Fruit fly (Drosophila melanogaster) whole organism, embryonic: ENCODE data around the gene CG34276.

ENCODE experiments used
- CG11560 ChIP-seq: fragments of 200-800 bp; sonication (Bioruptor generic); IDR thresholded peaks from 3 replicates; pipeline ENCODE4 v1.3.6; 2022; ENCODE audit warnings: missing biosample characterization, missing genetic modification characterization
- CG11695 ChIP-seq: fragments of 200-800 bp; sonication (Bioruptor generic); IDR thresholded peaks from 3 replicates; pipeline ENCODE4 v1.3.6; 2022; ENCODE audit warnings: missing biosample characterization, missing genetic modification characterization
- CG11723 ChIP-seq: fragments of 200-800 bp; sonication (Bioruptor generic); optimal IDR thresholded peaks from 2 replicates; lab custom pipeline; 2017; ENCODE audit warnings: missing biosample characterization, mild to moderate bottlenecking, missing genetic modification characterization
- CG12104 ChIP-seq: fragments of 200-800 bp; sonication (Bioruptor generic); optimal IDR thresholded peaks from 3 replicates; lab custom pipeline; 2016; ENCODE audit warnings: missing biosample characterization, missing genetic modification characterization
- CG12219 ChIP-seq: fragments of 200-800 bp; sonication (Bioruptor generic); optimal IDR thresholded peaks from 3 replicates; lab custom pipeline; 2018; ENCODE audit warnings: missing biosample characterization, mild to moderate bottlenecking, missing genetic modification characterization
- CG14710 ChIP-seq: fragments of 200-800 bp; sonication (Bioruptor generic); optimal IDR thresholded peaks from 3 replicates; lab custom pipeline; 2019; ENCODE audit warnings: missing biosample characterization, mild to moderate bottlenecking, missing genetic modification characterization, moderate library complexity
- CG16815 ChIP-seq: fragments of 200-800 bp; sonication (Bioruptor generic); optimal IDR thresholded peaks from 3 replicates; lab custom pipeline; 2017; ENCODE audit warnings: missing biosample characterization, mild to moderate bottlenecking, missing genetic modification characterization
- CG17328 ChIP-seq: fragments of 200-800 bp; sonication (Bioruptor generic); IDR thresholded peaks from 2 replicates; pipeline ENCODE4 v1.3.6; 2022; ENCODE audit warnings: missing biosample characterization, missing genetic modification characterization
- CG18262 ChIP-seq: fragments of 200-800 bp; optimal IDR thresholded peaks from 3 replicates; lab custom pipeline; 2019; ENCODE audit warnings: missing biosample characterization, mild to moderate bottlenecking, missing genetic modification characterization, moderate library complexity
- CG18619 ChIP-seq: fragments of 200-800 bp; sonication (Bioruptor generic); optimal IDR thresholded peaks from 3 replicates; lab custom pipeline; 2017; ENCODE audit warnings: missing biosample characterization, mild to moderate bottlenecking, missing genetic modification characterization
- CG3065 ChIP-seq: fragments of 200-800 bp; sonication (Bioruptor generic); optimal IDR thresholded peaks from 2 replicates; lab custom pipeline; 2016; ENCODE audit warnings: missing biosample characterization, missing genetic modification characterization
- CG3163 ChIP-seq: fragments of 200-800 bp; sonication (Bioruptor generic); optimal IDR thresholded peaks from 3 replicates; lab custom pipeline; 2016; ENCODE audit warnings: missing biosample characterization, missing genetic modification characterization
- CG3281 ChIP-seq: fragments of 200-800 bp; sonication (Bioruptor generic); optimal IDR thresholded peaks from 3 replicates; lab custom pipeline; 2017; ENCODE audit warnings: missing biosample characterization, mild to moderate bottlenecking, missing genetic modification characterization
- CG33557 ChIP-seq: fragments of 200-800 bp; sonication (Bioruptor generic); optimal IDR thresholded peaks from 2 replicates; lab custom pipeline; 2019; ENCODE audit warnings: missing biosample characterization, mild to moderate bottlenecking, missing genetic modification characterization, moderate library complexity
- CG4328 ChIP-seq: fragments of 200-800 bp; sonication (Bioruptor generic); optimal IDR thresholded peaks from 3 replicates; lab custom pipeline; 2017; ENCODE audit warnings: missing biosample characterization, missing genetic modification reagents, missing genetic modification characterization
- CG4617 ChIP-seq: fragments of 200-800 bp; sonication (Bioruptor generic); optimal IDR thresholded peaks from 3 replicates; lab custom pipeline; 2016; ENCODE audit warnings: missing biosample characterization, missing genetic modification characterization, borderline replicate concordance
- CG6175 ChIP-seq: fragments of 200-800 bp; sonication (Bioruptor generic); IDR thresholded peaks from 3 replicates; pipeline ENCODE4 v1.3.6; 2022; ENCODE audit warnings: missing biosample characterization, missing genetic modification characterization
- CG6791 ChIP-seq: fragments of 200-800 bp; sonication (Bioruptor generic); IDR thresholded peaks from 3 replicates; pipeline ENCODE4 v1.3.6; 2022; ENCODE audit warnings: missing biosample characterization, missing genetic modification characterization; ENCODE audit not compliant: partially characterized antibody
- CG7839 ChIP-seq: fragments of 200-800 bp; sonication (Bioruptor generic); optimal IDR thresholded peaks from 3 replicates; lab custom pipeline; 2018; ENCODE audit warnings: missing biosample characterization, mild to moderate bottlenecking, missing genetic modification characterization, moderate library complexity
- CG8359 ChIP-seq: fragments of 200-800 bp; sonication (Bioruptor generic); optimal IDR thresholded peaks from 2 replicates; lab custom pipeline; 2017; ENCODE audit warnings: missing biosample characterization, mild to moderate bottlenecking, missing genetic modification characterization, borderline replicate concordance
- CG8478 ChIP-seq: fragments of >200 bp; optimal IDR thresholded peaks from 2 replicates; lab custom pipeline; 2018
- CG8924 ChIP-seq: fragments of 200-800 bp; optimal IDR thresholded peaks from 3 replicates; lab custom pipeline; 2019; ENCODE audit warnings: missing biosample characterization, mild to moderate bottlenecking, missing genetic modification characterization, moderate library complexity
- CG9215 ChIP-seq: fragments of 200-800 bp; sonication (Bioruptor generic); IDR thresholded peaks from 2 replicates; pipeline ENCODE4 v1.3.6; 2022; ENCODE audit warnings: missing biosample characterization, missing genetic modification characterization
- CG9609 ChIP-seq: fragments of 200-800 bp; sonication (Bioruptor generic); optimal IDR thresholded peaks from 3 replicates; lab custom pipeline; 2016; ENCODE audit warnings: missing biosample characterization, missing genetic modification characterization
- Camta ChIP-seq: fragments of 200-800 bp; sonication (Bioruptor generic); optimal IDR thresholded peaks from 2 replicates; lab custom pipeline; 2016; ENCODE audit warnings: missing biosample characterization, missing genetic modification characterization
- Chrac-16 ChIP-seq: fragments of 200-800 bp; sonication (Bioruptor generic); optimal IDR thresholded peaks from 3 replicates; lab custom pipeline; 2016; ENCODE audit warnings: missing biosample characterization, missing genetic modification characterization
- E2f1 ChIP-seq: fragments of 200-800 bp; sonication (Bioruptor generic); IDR thresholded peaks from 2 replicates; pipeline ENCODE4 v1.3.6; 2022; ENCODE audit warnings: missing biosample characterization, missing genetic modification characterization
- HLH54F ChIP-seq: fragments of 200-800 bp; sonication (Bioruptor generic); optimal IDR thresholded peaks from 3 replicates; lab custom pipeline; 2016; ENCODE audit warnings: missing biosample characterization, missing genetic modification characterization
- Hsf ChIP-seq: fragments of 200-800 bp; sonication (Bioruptor generic); optimal IDR thresholded peaks from 3 replicates; lab custom pipeline; 2016; ENCODE audit warnings: missing biosample characterization, missing genetic modification characterization
- Mad ChIP-seq: fragments of 200-800 bp; sonication (Bioruptor generic); optimal IDR thresholded peaks from 2 replicates; lab custom pipeline; 2016; ENCODE audit warnings: missing biosample characterization, missing genetic modification characterization
- Mes4 ChIP-seq: fragments of 200-800 bp; sonication (Bioruptor generic); optimal IDR thresholded peaks from 2 replicates; lab custom pipeline; 2016; ENCODE audit warnings: missing biosample characterization, missing genetic modification characterization
- Neu2 ChIP-seq: fragments of 200-800 bp; sonication (Bioruptor generic); optimal IDR thresholded peaks from 3 replicates; lab custom pipeline; 2016; ENCODE audit warnings: missing biosample characterization, missing genetic modification characterization, borderline replicate concordance
- Ptx1 ChIP-seq: fragments of 200-800 bp; sonication (Bioruptor generic); IDR thresholded peaks from 2 replicates; pipeline ENCODE4 v1.3.6; 2022; ENCODE audit warnings: missing biosample characterization, missing genetic modification characterization
- Trl ChIP-seq, 3 experiments: fragments of >200 bp in 2 of 3; fragments of 200-800 bp in 1 of 3; sonication (Bioruptor generic) in 1 of 3; optimal IDR thresholded peaks; 2 replicates in 1 of 3; 3 replicates in 2 of 3; lab custom pipeline; 2016 to 2017; ENCODE audit warnings: missing biosample characterization in 1 of 3, missing genetic modification characterization in 1 of 3
- ash1 ChIP-seq: fragments of 200-800 bp; sonication (Bioruptor generic); optimal IDR thresholded peaks from 2 replicates; lab custom pipeline; 2018; ENCODE audit warnings: missing biosample characterization, mild to moderate bottlenecking, missing genetic modification characterization
- ato ChIP-seq: fragments of 200-800 bp; sonication (Bioruptor generic); IDR thresholded peaks from 2 replicates; pipeline ENCODE4 v1.3.6; 2022; ENCODE audit warnings: missing biosample characterization, missing genetic modification characterization; ENCODE audit not compliant: partially characterized antibody
- danr ChIP-seq: fragments of 200-800 bp; sonication (Bioruptor generic); IDR thresholded peaks from 2 replicates; pipeline ENCODE4 v1.3.6; 2022; ENCODE audit warnings: missing biosample characterization, missing genetic modification characterization
- dmrt11E ChIP-seq: fragments of 200-800 bp; sonication (Bioruptor generic); optimal IDR thresholded peaks from 3 replicates; lab custom pipeline; 2018; ENCODE audit warnings: missing biosample characterization, mild to moderate bottlenecking, missing genetic modification characterization, moderate library complexity
- dysf ChIP-seq: fragments of 200-800 bp; sonication (Bioruptor generic); IDR thresholded peaks from 3 replicates; pipeline ENCODE4 v1.3.6; 2022; ENCODE audit warnings: missing biosample characterization, missing genetic modification characterization
- fd102C ChIP-seq: fragments of 200-800 bp; sonication (Bioruptor generic); optimal IDR thresholded peaks from 2 replicates; lab custom pipeline; 2018; ENCODE audit warnings: missing biosample characterization, mild to moderate bottlenecking, missing genetic modification characterization, moderate library complexity
- lmd ChIP-seq: fragments of 200-800 bp; sonication (Bioruptor generic); IDR thresholded peaks from 2 replicates; pipeline ENCODE4 v1.3.6; 2022; ENCODE audit warnings: missing biosample characterization, missing genetic modification characterization
- lov ChIP-seq, 2 experiments: fragments of 200-800 bp in 1 of 2; fragments of >200 bp in 1 of 2; sonication (Bioruptor generic) in 1 of 2; IDR thresholded peaks in 1 of 2; optimal IDR thresholded peaks in 1 of 2; 2 replicates in 1 of 2; 3 replicates in 1 of 2; pipeline versions ENCODE4 v1.3.6 to Lab custom; 2017 to 2022; ENCODE audit warnings: missing biosample characterization in 1 of 2, missing genetic modification characterization in 1 of 2
- maf-S ChIP-seq: fragments of 200-800 bp; sonication (Bioruptor generic); optimal IDR thresholded peaks from 2 replicates; lab custom pipeline; 2016; ENCODE audit warnings: missing biosample characterization, missing genetic modification characterization
- mld ChIP-seq: fragments of 200-800 bp; sonication (Bioruptor generic); IDR thresholded peaks from 3 replicates; pipeline ENCODE4 v1.3.6; 2022; ENCODE audit warnings: missing biosample characterization, missing genetic modification characterization; ENCODE audit not compliant: partially characterized antibody
- nerfin-2 ChIP-seq: fragments of 200-800 bp; sonication (Bioruptor generic); IDR thresholded peaks from 2 replicates; pipeline ENCODE4 v1.3.6; 2022; ENCODE audit warnings: missing biosample characterization, missing genetic modification characterization; ENCODE audit not compliant: partially characterized antibody
- oc ChIP-seq: fragments of 200-800 bp; sonication (Bioruptor generic); optimal IDR thresholded peaks from 2 replicates; lab custom pipeline; 2018; ENCODE audit warnings: missing biosample characterization, mild to moderate bottlenecking, missing genetic modification characterization, moderate library complexity
- sens-2 ChIP-seq: fragments of 200-800 bp; sonication (Bioruptor generic); IDR thresholded peaks from 2 replicates; pipeline ENCODE4 v1.3.6; 2022; ENCODE audit warnings: missing biosample characterization, missing genetic modification characterization
- ttk ChIP-seq: fragments of 200-800 bp; sonication (Bioruptor generic); IDR thresholded peaks from 2 replicates; pipeline ENCODE4 v2.1.2; 2022; ENCODE audit warnings: missing biosample characterization, missing genetic modification characterization
- unc-4 ChIP-seq: fragments of 200-800 bp; sonication (Bioruptor generic); IDR thresholded peaks from 2 replicates; pipeline ENCODE4 v1.3.6; 2022; ENCODE audit warnings: missing biosample characterization, missing genetic modification characterization; ENCODE audit not compliant: partially characterized antibody
- zf30C ChIP-seq: fragments of 200-800 bp; sonication (Bioruptor generic); optimal IDR thresholded peaks from 3 replicates; lab custom pipeline; 2018; ENCODE audit warnings: missing biosample characterization, mild to moderate bottlenecking, missing genetic modification characterization

Gene CG34276

DNA sequence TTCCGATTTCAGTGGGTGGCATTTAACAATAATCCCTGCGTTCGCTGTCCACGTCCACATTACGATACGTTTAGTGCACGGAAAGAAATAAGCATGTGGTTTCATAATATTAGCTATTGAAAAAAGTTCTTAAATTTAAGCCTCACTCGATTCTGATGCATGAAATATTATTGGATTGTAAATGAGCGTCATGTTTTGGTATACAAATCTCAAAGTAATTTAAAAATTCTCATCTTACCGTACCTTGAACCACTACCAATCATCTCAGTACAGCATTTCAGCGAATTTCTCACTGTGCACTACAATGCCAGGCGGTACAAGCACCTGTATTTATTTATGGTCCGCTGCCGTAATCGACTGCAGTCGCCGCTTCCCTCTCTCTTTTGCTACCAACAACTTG lies 48.8 kb downstream of the CG34276 start (continued):
- TF ChIP-seq mld (GFP tag; lab: Robert Waterston, UW) (no peak), CG6175 (no peak), CG6791 (GFP tag; lab: Robert Waterston, UW) (no peak), E2f1 (no peak), Mad (GFP tag; lab: Kevin White, UChicago) (peak; percentile 70), nerfin-2 (GFP tag; lab: Robert Waterston, UW) (no peak), CG11695 (GFP tag; lab: Robert Waterston, UW) (no peak), CG4617 (GFP tag; lab: Kevin White, UChicago) (peak; percentile 24), CG11723 (GFP tag; lab: Kevin White, UChicago) (peak; percentile 59), dmrt11E (tag; lab: Kevin White, UChicago) (peak; percentile 64), CG11560 (tag; lab: Robert Waterston, UW) (no peak), CG18619 (peak; percentile 74), ttk (GFP tag; lab: Robert Waterston, UW) (no peak), Trl (optimal IDR thresholded peaks at IDR 0.05; lab: Kevin White, UChicago) (no peak), Trl (GFP tag; optimal IDR thresholded peaks at IDR 0.05; lab: Kevin White, UChicago) (peak; percentile 6), lov (optimal IDR thresholded peaks at IDR 0.05; lab: Kevin White, UChicago) (no peak), lov (GFP tag; IDR thresholded peaks at IDR 0.05; lab: Robert Waterston, UW) (no peak), maf-S (GFP tag; lab: Kevin White, UChicago) (peak; percentile 70), CG8359 (peak; percentile 48), CG8924 (peak; percentile 82), CG8478 (no peak), CG3163 (GFP tag; lab: Kevin White, UChicago) (no peak), CG16815 (GFP tag; lab: Kevin White, UChicago) (peak; percentile 56), CG14710 (tag; lab: Kevin White, UChicago) (peak; percentile 55), CG7839 (tag; lab: Kevin White, UChicago) (peak; percentile 87), Neu2 (GFP tag; lab: Kevin White, UChicago) (no peak), CG17328 (GFP tag; lab: Robert Waterston, UW) (no peak), danr (no peak), oc (tag; lab: Kevin White, UChicago) (peak; percentile 50), HLH54F (GFP tag; lab: Kevin White, UChicago) (peak; percentile 78), CG12104 (GFP tag; lab: Kevin White, UChicago) (peak; percentile 53), unc-4 (GFP tag; lab: Robert Waterston, UW) (no peak), Chrac-16 (GFP tag; lab: Kevin White, UChicago) (peak; percentile 85), zf30C (GFP tag; lab: Kevin White, UChicago) (peak; percentile 83), CG12219 (GFP tag; lab: Kevin White, UChicago) (peak; percentile 81), Ptx1 (no peak), CG18262 (tag; lab: Kevin White, UChicago) (peak; percentile 86), lmd (GFP tag; lab: Robert Waterston, UW) (no peak), CG3065 (GFP tag; lab: Kevin White, UChicago) (peak; percentile 6), CG33557 (peak; percentile 20), sens-2 (no peak), Camta (peak; percentile 78), Hsf (peak; percentile 78), ash1 (no peak), ato (no peak), dysf (GFP tag; lab: Robert Waterston, UW) (no peak), Mes4 (peak; percentile 71), CG9609 (GFP tag; lab: Kevin White, UChicago) (peak; percentile 83), CG4328 (GFP tag; lab: Kevin White, UChicago) (peak; percentile 66), fd102C (no peak), CG3281 (GFP tag; lab: Kevin White, UChicago) (peak; percentile 86), CG9215 (GFP tag; lab: Robert Waterston, UW) (no peak)
